Fruit fly (Drosophila melanogaster): ENCODE results near the gene pit.

DNA sequence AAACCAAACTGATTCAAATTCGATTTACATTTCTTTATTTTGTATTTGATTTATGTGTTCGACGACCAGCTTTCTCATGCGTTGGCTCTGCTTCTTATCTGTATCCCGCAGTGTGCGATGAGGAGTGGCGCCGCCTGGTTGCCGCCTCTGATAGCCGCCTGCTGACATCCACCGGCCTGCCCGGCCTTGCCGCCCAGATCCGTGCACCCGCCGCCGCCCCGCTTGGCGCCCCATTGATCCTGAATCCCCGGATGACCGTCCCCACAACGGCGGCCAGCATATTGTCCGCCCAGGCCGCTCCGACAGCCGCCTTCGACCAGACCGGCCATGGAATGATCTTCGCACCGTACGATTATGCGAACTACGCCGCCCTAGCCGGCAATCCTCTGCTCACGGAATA, 37.5 kb downstream of the pit start:
- TF ChIP-seq Hr96 (GFP tag; optimal IDR thresholded peaks at IDR 0.05) (no peak), CG14711 (tag; optimal IDR thresholded peaks at IDR 0.05) (no peak), Mnt (GFP tag; optimal IDR thresholded peaks at IDR 0.05) (no peak), cnc (optimal IDR thresholded peaks at IDR 0.05) (no peak), Clk (GFP tag; optimal IDR thresholded peaks at IDR 0.05) (no peak), pad (GFP tag; optimal IDR thresholded peaks at IDR 0.05) (no peak), bab1 (GFP tag; optimal IDR thresholded peaks at IDR 0.05) (no peak), cic (GFP tag; optimal IDR thresholded peaks at IDR 0.05) (no peak), kay (GFP tag; ENCODE audit: borderline replicate concordance) (no peak), CG5204 (GFP tag; optimal IDR thresholded peaks at IDR 0.05) (no peak), CG11617 (GFP tag; optimal IDR thresholded peaks at IDR 0.05) (no peak), toe (GFP tag; optimal IDR thresholded peaks at IDR 0.05) (no peak)

Measured in whole organism, adult.